Worm (Caenorhabditis elegans): ENCODE results near the gene F26F4.6.

The F26F4.6 gene

ce11 chrIII:4899728-4900127, 6.3 kb upstream of the F26F4.6 start (continued):
- TF ChIP-seq ztf-3 (GFP tag; optimal IDR thresholded peaks at IDR 0.05) (peak; percentile 98), F23B12.7 (tag; optimal IDR thresholded peaks at IDR 0.05; ENCODE audit: insufficient read depth) (peak; percentile 41), F33H1.4 (GFP tag; IDR thresholded peaks at IDR 0.05) (peak; percentile 78), nhr-120 (GFP tag; IDR thresholded peaks at IDR 0.05) (no peak), B0261.1 (tag; optimal IDR thresholded peaks at IDR 0.05) (peak; percentile 37), cebp-2 (GFP tag; IDR thresholded peaks at IDR 0.05) (no peak), die-1 (tag; optimal IDR thresholded peaks at IDR 0.05) (peak; percentile 91), snpc-3.4 (tag; optimal IDR thresholded peaks at IDR 0.05) (no peak), rec-8 (tag; optimal IDR thresholded peaks at IDR 0.05) (no peak), let-607 (tag; optimal IDR thresholded peaks at IDR 0.05) (peak; percentile 94 to 95), C06A6.2 (GFP tag; conservative IDR thresholded peaks at IDR 0.05) (peak; percentile 100), sdz-38 (tag; optimal IDR thresholded peaks at IDR 0.05) (no peak), ceh-100 (GFP tag; IDR thresholded peaks at IDR 0.05) (peak; percentile 90)

ce11 chrIII:4899035-4899578, 5.7 kb upstream of the F26F4.6 start, which contains the start of gene nhl-2:
nhl-2 (minus strand) TSS chrIII:4899085.
- no peak for TF ChIP-seq Y53F4B.3 (GFP tag; IDR thresholded peaks at IDR 0.05)
- TF ChIP-seq F49E8.2 (tag; optimal IDR thresholded peaks at IDR 0.05; ENCODE audit: insufficient read depth) = no peak
- TF ChIP-seq lag-1 (GFP tag; IDR thresholded peaks at IDR 0.05) = no peak
- no peak for TF ChIP-seq efl-1 (GFP tag; optimal IDR thresholded peaks at IDR 0.05)
- TF ChIP-seq ekl-4 (GFP tag; IDR thresholded peaks at IDR 0.05) = no peak
- TF ChIP-seq lsl-1 (GFP tag; optimal IDR thresholded peaks at IDR 0.05) = no peak
- TF ChIP-seq ccch-3 (GFP tag; optimal IDR thresholded peaks at IDR 0.05) = no peak
- no peak for TF ChIP-seq rcor-1 (GFP tag; IDR thresholded peaks at IDR 0.05)

- TF ChIP-seq attf-3 (GFP tag; conservative IDR thresholded peaks at IDR 0.05) = no peak
- TF ChIP-seq lsy-27 (tag; optimal IDR thresholded peaks at IDR 0.05; ENCODE audit: borderline replicate concordance, insufficient read depth) = no peak
- TF ChIP-seq nhr-120 (GFP tag; IDR thresholded peaks at IDR 0.05) = no peak
- TF ChIP-seq Y53F4B.3 (GFP tag; IDR thresholded peaks at IDR 0.05) = no peak
- TF ChIP-seq snpc-1.1 (tag; optimal IDR thresholded peaks at IDR 0.05; ENCODE audit: insufficient read depth) = no peak
- no peak for TF ChIP-seq Y67H2A.10 (GFP tag; conservative IDR thresholded peaks at IDR 0.05)
- TF ChIP-seq ztf-26 (tag; optimal IDR thresholded peaks at IDR 0.05) = no peak
- no peak for TF ChIP-seq B0336.3 (GFP tag; IDR thresholded peaks at IDR 0.05)
- TF ChIP-seq lin-26 (GFP tag; IDR thresholded peaks at IDR 0.05) = no peak
- no peak for TF ChIP-seq ztf-3 (GFP tag; optimal IDR thresholded peaks at IDR 0.05)
- TF ChIP-seq hlh-12 (tag; optimal IDR thresholded peaks at IDR 0.05) = no peak
- TF ChIP-seq Y79H2A.3 (GFP tag; conservative IDR thresholded peaks at IDR 0.05) = no peak
- TF ChIP-seq lir-1 (GFP tag; conservative IDR thresholded peaks at IDR 0.05) = no peak
- TF ChIP-seq snpc-4 (GFP tag; optimal IDR thresholded peaks at IDR 0.05) = no peak
- no peak for TF ChIP-seq snpc-4 (tag; optimal IDR thresholded peaks at IDR 0.05)
- TF ChIP-seq egl-44 (GFP tag; IDR thresholded peaks at IDR 0.05) = no peak
- no peak for TF ChIP-seq pbrm-1 (GFP tag; IDR thresholded peaks at IDR 0.05)
- TF ChIP-seq Y56A3A.18 (GFP tag; IDR thresholded peaks at IDR 0.05) = no peak
- TF ChIP-seq rpc-1 (optimal IDR thresholded peaks at IDR 0.05) = no peak
- TF ChIP-seq rpc-1 (tag; optimal IDR thresholded peaks at IDR 0.05) = no peak
These were observed 1.9 kb upstream of the F26F4.6 start for ce11 chrIII:4895313-4895712.
